Worm (Caenorhabditis elegans) whole organism, L2 larva: ENCODE measurements around the gene T21E8.5.

Experiments used
- ceh-82 ChIP-seq: fragments of 150-350 bp; optimal IDR thresholded peaks from 2 replicates; lab custom pipeline; 2014; ENCODE audit warnings: missing biosample characterization, missing genetic modification characterization
- nhr-25 ChIP-seq: fragments of 150-350 bp; sonication (generic microtip); optimal IDR thresholded peaks from 3 replicates; lab custom pipeline; 2014; ENCODE audit warnings: missing biosample characterization, missing genetic modification characterization

DNA sequence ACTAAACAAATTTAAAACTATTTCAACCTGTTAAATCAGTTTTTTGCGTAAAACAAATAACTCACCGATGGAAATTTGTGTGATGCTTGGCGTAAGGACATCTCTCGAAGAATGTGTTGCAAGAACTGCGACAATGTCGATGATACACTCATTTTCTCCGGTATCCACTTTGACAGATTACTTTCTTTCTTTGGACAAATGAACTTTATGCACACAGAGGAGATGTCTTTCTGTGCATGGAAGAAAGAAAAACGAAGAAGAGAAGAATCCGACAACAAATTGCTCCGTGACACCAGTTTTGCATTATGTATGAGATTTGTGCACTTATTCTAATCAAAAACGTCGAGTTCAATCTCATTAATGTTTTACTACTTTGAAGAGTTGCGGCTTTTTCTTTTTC is 47.4 kb upstream of the T21E8.5 start, which contains the start of gene plc-1:
- TF ChIP-seq ceh-82 = no peak
- no peak for TF ChIP-seq nhr-25 (tag; lab: Kevin White, UChicago)
